Worm (Caenorhabditis elegans) whole organism, L2 larva: ENCODE results near the gene spp-26.

Experiments
- R02D3.7 ChIP-seq: fragments of 150-350 bp; optimal IDR thresholded peaks from 2 replicates; lab custom pipeline; 2014; ENCODE audit warnings: missing biosample characterization, missing genetic modification characterization
- aly-2 ChIP-seq: fragments of 150-350 bp; optimal IDR thresholded peaks from 2 replicates; lab custom pipeline; 2014; ENCODE audit warnings: missing biosample characterization, missing genetic modification characterization
- ama-1 ChIP-seq: fragments of 150-350 bp; optimal IDR thresholded peaks from 2 replicates; lab custom pipeline; 2018; ENCODE audit warnings: inconsistent platforms
- egl-27 ChIP-seq: sonication (generic microtip); optimal IDR thresholded peaks from 3 replicates; lab custom pipeline; 2017; ENCODE audit warnings: missing biosample characterization, missing genetic modification reagents, missing genetic modification characterization
- elt-3 ChIP-seq: sonication (generic microtip); optimal IDR thresholded peaks from 2 replicates; lab custom pipeline; 2017; ENCODE audit warnings: missing biosample characterization, missing genetic modification characterization
- gmeb-1 ChIP-seq: fragments of 150-350 bp; optimal IDR thresholded peaks from 2 replicates; lab custom pipeline; 2014; ENCODE audit warnings: missing biosample characterization, missing genetic modification characterization
- mdl-1 ChIP-seq, 2 experiments: fragments of 150-350 bp in 1 of 2; sonication (generic microtip) in 1 of 2; optimal IDR thresholded peaks; 2 replicates each; lab custom pipeline; 2017; ENCODE audit warnings: missing biosample characterization in 2 of 2, missing genetic modification characterization in 2 of 2
- nhr-11 ChIP-seq: fragments of 150-350 bp; optimal IDR thresholded peaks from 2 replicates; lab custom pipeline; 2014; ENCODE audit warnings: missing biosample characterization, missing genetic modification characterization
- nhr-12 ChIP-seq: fragments of 150-350 bp; optimal IDR thresholded peaks from 2 replicates; lab custom pipeline; 2014; ENCODE audit warnings: missing biosample characterization, missing genetic modification characterization
- nhr-23 ChIP-seq: fragments of 150-350 bp; optimal IDR thresholded peaks from 2 replicates; lab custom pipeline; 2014; ENCODE audit warnings: missing biosample characterization, missing genetic modification reagents, missing genetic modification characterization
- skn-1 ChIP-seq: sonication (generic microtip); optimal IDR thresholded peaks from 2 replicates; lab custom pipeline; 2017; ENCODE audit warnings: missing biosample characterization, missing genetic modification characterization

ce11 chrV:6524757-6525156, 34.2 kb downstream of the spp-26 start, which contains the start of gene acs-1:
- TF ChIP-seq nhr-11 (tag; lab: Kevin White, UChicago) = no peak
- no peak for TF ChIP-seq skn-1 (tag; lab: Kevin White, UChicago)
- no peak for TF ChIP-seq nhr-23 (tag; lab: Kevin White, UChicago)
- TF ChIP-seq mdl-1 (tag; optimal IDR thresholded peaks at IDR 0.05; lab: Kevin White, UChicago) = no peak
- no peak for TF ChIP-seq ama-1 (lab: Kevin White, UChicago)
- TF ChIP-seq aly-2 (tag; lab: Kevin White, UChicago) = no peak
- no peak for TF ChIP-seq nhr-12 (tag; lab: Kevin White, UChicago)
- no peak for TF ChIP-seq elt-3 (tag; lab: Kevin White, UChicago)
- no peak for TF ChIP-seq gmeb-1
- TF ChIP-seq R02D3.7 (tag; lab: Kevin White, UChicago) = no peak
- TF ChIP-seq egl-27 (tag; lab: Kevin White, UChicago) = peak; percentile 19
